Worm (Caenorhabditis elegans) whole organism, young adult: ENCODE data around the gene R05D3.9.

Source experiments
- B0261.1 ChIP-seq: sonication (generic microtip); optimal IDR thresholded peaks from 2 replicates; lab custom pipeline; 2016; ENCODE audit warnings: mild to moderate bottlenecking, missing genetic modification characterization, moderate library complexity, missing compliant biosample characterization
- F23B12.7 ChIP-seq: sonication (generic microtip); optimal IDR thresholded peaks from 2 replicates; lab custom pipeline; 2017; ENCODE audit warnings: missing genetic modification characterization, mild to moderate bottlenecking, missing compliant biosample characterization, antibody characterized with exemption, moderate library complexity; ENCODE audit not compliant: insufficient read depth
- F37B4.10 ChIP-seq: fragments of 200-800 bp; sonication (Bioruptor generic); IDR thresholded peaks from 2 replicates; pipeline ENCODE4 v1.3.6; 2022; ENCODE audit warnings: missing genetic modification characterization, missing compliant biosample characterization
- F52B5.7 ChIP-seq: sonication (generic microtip); optimal IDR thresholded peaks from 2 replicates; lab custom pipeline; 2016; ENCODE audit warnings: mild to moderate bottlenecking, missing genetic modification characterization, missing compliant biosample characterization
- F57A8.1 ChIP-seq: fragments of 200-800 bp; sonication (Bioruptor generic); optimal IDR thresholded peaks from 2 replicates; lab custom pipeline; 2018; ENCODE audit warnings: mild to moderate bottlenecking, missing genetic modification characterization, moderate library complexity, missing compliant biosample characterization
- K12H6.12 ChIP-seq: fragments of 200-800 bp; sonication (Bioruptor generic); optimal IDR thresholded peaks from 2 replicates; lab custom pipeline; 2018; ENCODE audit warnings: mild to moderate bottlenecking, missing genetic modification characterization, missing compliant biosample characterization
- T26A5.8 ChIP-seq: sonication (generic microtip); optimal IDR thresholded peaks from 2 replicates; lab custom pipeline; 2016; ENCODE audit warnings: missing genetic modification characterization, missing compliant biosample characterization
- ZK185.1 ChIP-seq: sonication (generic microtip); optimal IDR thresholded peaks from 2 replicates; lab custom pipeline; 2016; ENCODE audit warnings: mild to moderate bottlenecking, missing genetic modification characterization, missing compliant biosample characterization; ENCODE audit not compliant: poor library complexity, severe bottlenecking
- athp-1 ChIP-seq: sonication (generic microtip); optimal IDR thresholded peaks from 2 replicates; lab custom pipeline; 2017; ENCODE audit warnings: mild to moderate bottlenecking, missing genetic modification characterization, missing compliant biosample characterization
- attf-6 ChIP-seq: fragments of 200-800 bp; sonication (Bioruptor generic); IDR thresholded peaks from 2 replicates; pipeline ENCODE4 v1.3.6; 2022; ENCODE audit warnings: missing genetic modification reagents, missing genetic modification characterization, missing compliant biosample characterization
- cebp-1 ChIP-seq, 2 experiments: fragments of 200-800 bp in 1 of 2; sonication (Bioruptor generic) in 1 of 2; sonication (generic microtip) in 1 of 2; IDR thresholded peaks in 1 of 2; optimal IDR thresholded peaks in 1 of 2; 2 replicates each; pipeline versions ENCODE4 v1.3.6 to Lab custom; 2017 to 2022; ENCODE audit warnings: missing compliant biosample characterization in 2 of 2, missing genetic modification characterization in 2 of 2, mild to moderate bottlenecking in 1 of 2, missing genetic modification reagents in 1 of 2, moderate library complexity in 1 of 2
- cebp-2 ChIP-seq: fragments of 200-800 bp; sonication (Bioruptor generic); IDR thresholded peaks from 2 replicates; pipeline ENCODE4 v1.3.6; 2022; ENCODE audit warnings: missing genetic modification characterization, missing compliant biosample characterization
- ekl-4 ChIP-seq: fragments of 200-800 bp; sonication (Bioruptor generic); IDR thresholded peaks from 2 replicates; pipeline ENCODE4 v1.3.6; 2022; ENCODE audit warnings: missing genetic modification reagents, missing genetic modification characterization, missing compliant biosample characterization
- fkh-3 ChIP-seq: sonication (generic microtip); optimal IDR thresholded peaks from 2 replicates; lab custom pipeline; 2016; ENCODE audit warnings: mild to moderate bottlenecking, missing genetic modification characterization, missing compliant biosample characterization
- him-1 ChIP-seq: sonication (generic microtip); optimal IDR thresholded peaks from 2 replicates; lab custom pipeline; 2016; ENCODE audit warnings: missing genotype, missing genetic modification reagents, missing genetic modification characterization, missing compliant biosample characterization
- hlh-26 ChIP-seq: fragments of 200-800 bp; sonication (Bioruptor generic); conservative IDR thresholded peaks from 2 replicates; pipeline ENCODE4 v1.3.6; 2022; ENCODE audit warnings: missing genetic modification reagents, missing genetic modification characterization, missing compliant biosample characterization
- lag-1 ChIP-seq: fragments of 200-800 bp; sonication (Bioruptor generic); IDR thresholded peaks from 2 replicates; pipeline ENCODE4 v1.3.6; 2022; ENCODE audit warnings: missing genetic modification reagents, missing genetic modification characterization, missing compliant biosample characterization
- let-607 ChIP-seq, 2 experiments: fragments of 200-800 bp in 1 of 2; sonication (Bioruptor generic) in 1 of 2; sonication (generic microtip) in 1 of 2; optimal IDR thresholded peaks; 2 replicates each; lab custom pipeline; 2016 to 2018; ENCODE audit warnings: mild to moderate bottlenecking in 2 of 2, missing compliant biosample characterization in 2 of 2, missing genetic modification characterization in 2 of 2, moderate library complexity in 2 of 2, missing genotype in 1 of 2
- lin-26 ChIP-seq: fragments of 200-800 bp; sonication (Bioruptor generic); IDR thresholded peaks from 2 replicates; pipeline ENCODE4 v1.3.6; 2022; ENCODE audit warnings: missing genetic modification reagents, missing genetic modification characterization, missing compliant biosample characterization
- lin-40 ChIP-seq: sonication (generic microtip); optimal IDR thresholded peaks from 2 replicates; lab custom pipeline; 2016; ENCODE audit warnings: missing genetic modification characterization, mild to moderate bottlenecking, missing compliant biosample characterization, missing genotype, missing genetic modification reagents
- lsl-1 ChIP-seq: fragments of 200-800 bp; sonication (Bioruptor generic); optimal IDR thresholded peaks from 2 replicates; lab custom pipeline; 2018; ENCODE audit warnings: mild to moderate bottlenecking, missing genetic modification characterization, moderate library complexity, missing compliant biosample characterization
- mel-28 ChIP-seq: sonication (generic microtip); optimal IDR thresholded peaks from 2 replicates; lab custom pipeline; 2016; ENCODE audit warnings: borderline replicate concordance, mild to moderate bottlenecking, missing genetic modification characterization, missing compliant biosample characterization
- mxl-1 ChIP-seq: sonication (generic microtip); optimal IDR thresholded peaks from 2 replicates; lab custom pipeline; 2016; ENCODE audit warnings: missing genetic modification characterization, missing compliant biosample characterization
- nfyb-1 ChIP-seq: fragments of 200-800 bp; sonication (Bioruptor generic); IDR thresholded peaks from 2 replicates; pipeline ENCODE4 v1.3.6; 2022; ENCODE audit warnings: missing genetic modification reagents, missing genetic modification characterization, missing compliant biosample characterization
- rcor-1 ChIP-seq: fragments of 200-800 bp; sonication (Bioruptor generic); IDR thresholded peaks from 2 replicates; pipeline ENCODE4 v1.3.6; 2022; ENCODE audit warnings: missing genetic modification reagents, missing genetic modification characterization, missing compliant biosample characterization
- sdz-38 ChIP-seq: sonication (generic microtip); optimal IDR thresholded peaks from 2 replicates; lab custom pipeline; 2016; ENCODE audit warnings: missing genotype, missing genetic modification characterization, missing compliant biosample characterization
- unc-62 ChIP-seq: fragments of 150-350 bp; optimal IDR thresholded peaks from 2 replicates; lab custom pipeline; 2014; ENCODE audit warnings: missing biosample characterization, missing genetic modification reagents, missing genetic modification characterization
- zim-3 ChIP-seq: sonication (generic microtip); optimal IDR thresholded peaks from 2 replicates; lab custom pipeline; 2017; ENCODE audit warnings: mild to moderate bottlenecking, missing genetic modification characterization, moderate library complexity, missing compliant biosample characterization
- ztf-3 ChIP-seq: fragments of 200-800 bp; sonication (Bioruptor generic); optimal IDR thresholded peaks from 2 replicates; lab custom pipeline; 2018; ENCODE audit warnings: mild to moderate bottlenecking, missing genetic modification characterization, missing compliant biosample characterization
- ztf-6 ChIP-seq: fragments of 200-800 bp; sonication (Bioruptor generic); IDR thresholded peaks from 2 replicates; pipeline ENCODE4 v1.3.6; 2022; ENCODE audit warnings: missing genetic modification reagents, missing genetic modification characterization, missing compliant biosample characterization

Gene R05D3.9

DNA sequence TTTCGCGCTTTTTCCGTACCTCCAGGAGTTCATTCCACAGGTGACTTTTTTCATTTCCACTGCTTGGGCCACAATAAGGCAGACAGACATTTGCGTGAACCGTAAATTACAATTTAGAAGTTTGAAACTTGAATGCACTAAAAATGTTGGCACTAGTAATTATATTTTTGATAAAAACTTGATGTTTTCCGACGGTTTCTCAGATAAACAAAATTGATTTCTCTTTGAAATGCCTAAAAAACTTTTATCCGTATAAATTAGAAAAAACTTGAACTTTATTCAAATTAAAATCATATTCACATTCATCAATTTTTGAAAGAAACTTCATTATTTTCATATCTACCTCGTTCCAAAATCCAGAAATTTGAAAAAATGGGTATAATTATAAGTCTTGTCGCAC lies 27.2 kb upstream of the R05D3.9 start, which contains the start of gene ZK353.3:
TSS of gene ZK353.3 (plus strand) at position 301 of the 400 bp plus-strand sequence.
- TF ChIP-seq sdz-38 (no peak), fkh-3 (tag; lab: Kevin White, UChicago) (no peak), lin-40 (tag; lab: Kevin White, UChicago) (no peak), F37B4.10 (GFP tag; lab: Robert Waterston, UW) (no peak), ekl-4 (GFP tag; lab: Robert Waterston, UW) (no peak), hlh-26 (no peak), zim-3 (tag; lab: Kevin White, UChicago) (no peak), lsl-1 (GFP tag; lab: Kevin White, UChicago) (no peak), lag-1 (GFP tag; lab: Robert Waterston, UW) (no peak), F23B12.7 (tag; lab: Kevin White, UChicago) (no peak)

DNA sequence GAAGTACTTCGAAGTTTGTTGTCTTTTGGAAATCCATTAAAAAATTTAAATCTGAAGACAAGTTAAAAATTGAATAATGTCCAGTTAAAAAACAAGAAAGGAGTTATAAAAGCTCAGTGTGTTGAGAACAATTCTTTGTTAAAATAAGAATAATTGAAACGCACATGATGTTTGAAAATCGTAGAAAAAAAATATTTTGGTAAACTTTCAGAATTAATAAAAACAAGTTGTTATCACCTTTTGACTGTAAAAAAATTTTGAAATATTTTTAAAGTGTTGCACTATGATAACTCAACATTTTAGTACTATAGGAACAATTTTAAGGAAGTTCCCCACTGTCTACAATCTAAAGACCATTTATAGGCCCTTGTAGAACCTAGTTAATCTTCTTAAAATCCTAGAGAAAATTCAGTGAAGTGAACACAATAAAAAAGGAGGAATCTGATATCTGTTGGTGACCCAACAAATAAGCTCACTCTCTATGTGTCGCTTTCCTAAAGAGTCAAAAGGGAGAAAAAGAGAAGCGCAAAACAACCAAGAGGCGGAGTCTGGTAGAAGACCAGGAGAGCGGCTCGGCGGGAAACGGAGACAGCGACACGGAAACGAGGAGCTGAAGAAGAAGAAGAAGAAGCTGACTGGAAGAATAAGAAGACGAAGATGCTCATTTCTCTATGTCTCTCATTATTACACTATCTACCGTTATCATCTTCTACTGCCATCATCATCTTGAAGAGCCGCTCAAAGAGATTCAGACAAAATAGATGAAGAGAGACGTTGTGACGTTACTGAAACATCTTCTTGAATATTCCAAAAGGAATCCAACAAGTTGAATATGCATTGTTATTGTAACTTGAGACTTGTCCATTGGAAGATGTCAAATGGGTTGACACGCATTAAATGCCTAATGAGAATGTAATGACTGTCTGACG lies 26.1 kb upstream of the R05D3.9 start, which contains the start of gene ZK353.10:
TSS of gene ZK353.10 (minus strand) at position 51 of the 929 bp plus-strand sequence.
- TF ChIP-seq cebp-1 (GFP tag; IDR thresholded peaks at IDR 0.05; lab: Robert Waterston, UW) (no peak), cebp-1 (tag; optimal IDR thresholded peaks at IDR 0.05; lab: Kevin White, UChicago) (no peak), lin-26 (no peak), ekl-4 (GFP tag; lab: Robert Waterston, UW) (no peak), let-607 (tag; optimal IDR thresholded peaks at IDR 0.05; lab: Kevin White, UChicago) (no peak), T26A5.8 (no peak), attf-6 (GFP tag; lab: Robert Waterston, UW) (no peak), lin-40 (tag; lab: Kevin White, UChicago) (no peak), cebp-2 (GFP tag; lab: Robert Waterston, UW) (no peak), rcor-1 (no peak), F57A8.1 (GFP tag; lab: Kevin White, UChicago) (no peak), B0261.1 (tag; lab: Kevin White, UChicago) (no peak), K12H6.12 (no peak), ztf-3 (GFP tag; lab: Kevin White, UChicago) (no peak)

DNA sequence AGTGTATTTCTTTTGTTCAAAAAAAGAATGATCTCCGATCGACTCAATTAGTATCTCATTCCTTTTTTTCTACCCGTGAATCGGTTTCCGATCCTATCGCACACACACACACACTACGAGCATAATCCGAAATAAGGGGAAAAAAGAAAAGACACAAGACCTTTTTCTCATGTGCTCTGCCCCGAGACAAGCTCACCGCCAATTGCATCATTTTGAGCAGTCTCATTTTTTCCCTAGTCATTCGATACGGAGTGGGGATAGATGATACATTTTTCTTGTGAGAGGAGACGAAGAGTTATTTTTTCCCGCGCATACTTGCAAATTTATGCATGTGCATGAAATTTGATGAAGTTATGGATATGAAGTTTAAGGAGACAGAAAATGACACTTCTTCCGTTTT lies 23.8 kb upstream of the R05D3.9 start:
- TF ChIP-seq nfyb-1 (GFP tag; lab: Robert Waterston, UW) (0 out of 2 replicates have a peak, but pooled peaks have one; percentile 19), mxl-1 (tag; lab: Kevin White, UChicago) (no peak), K12H6.12 (peak; percentile 22), athp-1 (tag; lab: Kevin White, UChicago) (no peak)

DNA sequence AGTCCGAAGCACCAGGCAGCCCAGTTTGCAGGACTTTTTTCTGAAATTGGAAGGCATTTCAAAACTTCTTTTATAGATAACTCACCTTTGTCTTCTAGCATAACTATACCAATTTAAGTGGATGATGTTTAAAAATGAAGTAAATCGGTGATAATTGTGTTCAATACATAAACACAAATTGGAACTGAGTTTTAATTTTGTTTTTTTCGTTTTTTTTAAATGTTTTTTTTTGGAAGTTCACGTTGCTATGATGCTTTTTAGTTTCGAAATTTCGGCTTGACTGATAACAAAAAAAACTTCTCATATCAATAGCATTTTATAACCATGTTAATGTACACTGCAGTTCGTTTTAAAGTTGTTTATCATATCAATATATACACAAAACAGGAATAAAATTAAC lies 21.0 kb upstream of the R05D3.9 start, which contains the start of gene ZK353.4:
TSS of gene ZK353.4 (minus strand) at position 101 of the 400 bp plus-strand sequence.
- no peak for TF ChIP-seq F52B5.7 (tag; lab: Kevin White, UChicago)
- TF ChIP-seq mel-28 (tag; lab: Kevin White, UChicago) = no peak
- TF ChIP-seq ztf-6 (GFP tag; lab: Robert Waterston, UW) = no peak
- no peak for TF ChIP-seq F23B12.7 (tag; lab: Kevin White, UChicago)
- TF ChIP-seq F37B4.10 (GFP tag; lab: Robert Waterston, UW) = no peak
- TF ChIP-seq him-1 (tag; lab: Kevin White, UChicago) = no peak
- TF ChIP-seq unc-62 (GFP tag; lab: Kevin White, UChicago) = no peak
- TF ChIP-seq ZK185.1 (tag; lab: Kevin White, UChicago) = no peak
- no peak for TF ChIP-seq B0261.1 (tag; lab: Kevin White, UChicago)
